Fruit fly (Drosophila melanogaster) whole organism, adult: Measurements from ENCODE around the gene Cpr66Cb.
A peak's percentile ranks its signal among the peaks of the same experiment; 100 is the strongest.

ENCODE experiments used
- CG11617 ChIP-seq: fragments of 200-800 bp; sonication (Bioruptor generic); optimal IDR thresholded peaks from 2 replicates; lab custom pipeline; 2017; ENCODE audit warnings: mild to moderate bottlenecking, missing biosample characterization, missing genetic modification reagents, missing genetic modification characterization
- CG7101 ChIP-seq: fragments of 200-800 bp; sonication (Bioruptor generic); optimal IDR thresholded peaks from 2 replicates; lab custom pipeline; 2018; ENCODE audit warnings: missing biosample characterization, mild to moderate bottlenecking, missing genetic modification characterization, moderate library complexity
- cic ChIP-seq: fragments of 200-800 bp; sonication (Bioruptor generic); optimal IDR thresholded peaks from 2 replicates; lab custom pipeline; 2017; ENCODE audit warnings: missing biosample characterization, mild to moderate bottlenecking, missing genetic modification characterization, moderate library complexity
- cnc ChIP-seq, 2 experiments: fragments of >200 bp; optimal IDR thresholded peaks; 2 replicates each; lab custom pipeline; 2017

dm6 chr3L:8358776-8359455 is 22.4 kb downstream of the Cpr66Cb start:
- TF ChIP-seq CG7101 (tag; lab: Kevin White, UChicago) (no peak), cic (GFP tag; lab: Kevin White, UChicago) (peak; percentile 99), cnc (optimal IDR thresholded peaks at IDR 0.05; lab: Kevin White, UChicago) (no peak), CG11617 (GFP tag; lab: Kevin White, UChicago) (no peak)
